Worm (Caenorhabditis elegans): ENCODE measurements around the gene T13C2.2.

Gene T13C2.2

ce11 chrII:6823912-6824311 lies 31.9 kb downstream of the T13C2.2 start:
- TF ChIP-seq K11D2.4 (GFP tag; IDR thresholded peaks at IDR 0.05) (no peak), snpc-1.1 (tag; optimal IDR thresholded peaks at IDR 0.05; ENCODE audit: insufficient read depth) (no peak), somi-1 (GFP tag; optimal IDR thresholded peaks at IDR 0.05) (peak; percentile 35), nfya-1 (tag; optimal IDR thresholded peaks at IDR 0.05; ENCODE audit: borderline replicate concordance, insufficient read depth) (no peak), F37B4.10 (GFP tag; IDR thresholded peaks at IDR 0.05) (no peak), lin-40 (tag; optimal IDR thresholded peaks at IDR 0.05) (peak; percentile 9), egl-44 (GFP tag; IDR thresholded peaks at IDR 0.05) (no peak), madf-10 (tag; optimal IDR thresholded peaks at IDR 0.05) (no peak), ZK185.1 (tag; optimal IDR thresholded peaks at IDR 0.05; ENCODE audit: poor library complexity, severe bottlenecking) (no peak), snpc-4 (GFP tag; optimal IDR thresholded peaks at IDR 0.05) (no peak), snpc-4 (tag; optimal IDR thresholded peaks at IDR 0.05) (no peak), sdz-38 (tag; optimal IDR thresholded peaks at IDR 0.05) (no peak), attf-3 (GFP tag; conservative IDR thresholded peaks at IDR 0.05) (no peak)

- TF ChIP-seq lag-1 (GFP tag; IDR thresholded peaks at IDR 0.05): no peak
- no peak for TF ChIP-seq dpff-1 (tag; optimal IDR thresholded peaks at IDR 0.05)
- peak; percentile 74 for TF ChIP-seq nhr-80 (tag; optimal IDR thresholded peaks at IDR 0.05)
- no peak for TF ChIP-seq F37B4.10 (GFP tag; IDR thresholded peaks at IDR 0.05)
- TF ChIP-seq ZK185.1 (tag; optimal IDR thresholded peaks at IDR 0.05; ENCODE audit: poor library complexity, severe bottlenecking): no peak
Measured at ce11 chrII:6824524-6824923, 32.5 kb downstream of the T13C2.2 start.

ce11 chrII:6825732-6826131 lies 33.7 kb downstream of the T13C2.2 start:
- TF ChIP-seq F55B11.4 (tag; optimal IDR thresholded peaks at IDR 0.05; ENCODE audit: borderline replicate concordance, insufficient read depth) (no peak), nhr-80 (tag; optimal IDR thresholded peaks at IDR 0.05) (peak; percentile 52), die-1 (tag; optimal IDR thresholded peaks at IDR 0.05) (peak; percentile 9)

ce11 chrII:6826726-6827125 lies 34.7 kb downstream of the T13C2.2 start:
- no peak for TF ChIP-seq efl-1 (GFP tag; optimal IDR thresholded peaks at IDR 0.05)
- peak; percentile 59 for TF ChIP-seq dox-1 (GFP tag; IDR thresholded peaks at IDR 0.05)
- peak; percentile 76 for TF ChIP-seq nhr-80 (tag; optimal IDR thresholded peaks at IDR 0.05)
- TF ChIP-seq zfh-2 (GFP tag; conservative IDR thresholded peaks at IDR 0.05): peak; percentile 31; the same call in 1 of the 2 replicates
- no peak for TF ChIP-seq ekl-4 (GFP tag; IDR thresholded peaks at IDR 0.05)
- TF ChIP-seq nfyb-1 (GFP tag; IDR thresholded peaks at IDR 0.05): 0 out of 2 replicates have a peak, but pooled peaks have one; percentile 48
- no peak for TF ChIP-seq cebp-1 (GFP tag; IDR thresholded peaks at IDR 0.05)
- peak; percentile 46 for TF ChIP-seq cebp-1 (tag; optimal IDR thresholded peaks at IDR 0.05)
- no peak for TF ChIP-seq pha-4 (tag; optimal IDR thresholded peaks at IDR 0.05)
- no peak for TF ChIP-seq F33H1.4 (GFP tag; IDR thresholded peaks at IDR 0.05)
- TF ChIP-seq atf-7 (tag; optimal IDR thresholded peaks at IDR 0.05): no peak

ce11 chrII:6827388-6827787 lies 35.4 kb downstream of the T13C2.2 start:
- TF ChIP-seq zfh-2 (GFP tag; conservative IDR thresholded peaks at IDR 0.05) (peak; percentile 61), mxl-1 (tag; optimal IDR thresholded peaks at IDR 0.05) (no peak), F52B5.7 (tag; optimal IDR thresholded peaks at IDR 0.05) (no peak), nfya-2 (GFP tag; IDR thresholded peaks at IDR 0.05) (no peak), egrh-3 (GFP tag; IDR thresholded peaks at IDR 0.05) (peak; percentile 32; the same call in 1 of the 2 replicates), ceh-91 (GFP tag; IDR thresholded peaks at IDR 0.05) (no peak), hmg-1.2 (GFP tag; IDR thresholded peaks at IDR 0.05) (peak; percentile 74), K12H6.12 (tag; optimal IDR thresholded peaks at IDR 0.05) (peak; percentile 21), snpc-4 (GFP tag; optimal IDR thresholded peaks at IDR 0.05) (no peak), snpc-4 (tag; optimal IDR thresholded peaks at IDR 0.05) (peak in 1 of 4 experiments; percentile 41), cebp-1 (GFP tag; IDR thresholded peaks at IDR 0.05) (no peak), cebp-1 (tag; optimal IDR thresholded peaks at IDR 0.05) (peak; percentile 27), somi-1 (GFP tag; optimal IDR thresholded peaks at IDR 0.05) (peak; percentile 75), dox-1 (GFP tag; IDR thresholded peaks at IDR 0.05) (peak; percentile 37; the same call in 1 of the 2 replicates)
